Fruit fly (Drosophila melanogaster) whole organism, embryonic: ENCODE measurements around the gene eIF3i.
A peak's percentile ranks its signal among the peaks of the same experiment; 100 is the strongest.

Source experiments
- Atf6 ChIP-seq: fragments of 200-800 bp; sonication (Bioruptor generic); IDR thresholded peaks from 2 replicates; pipeline ENCODE4 v1.3.6; 2022; ENCODE audit warnings: missing biosample characterization, missing genetic modification characterization
- CG1024 ChIP-seq: fragments of 200-800 bp; sonication (Bioruptor generic); IDR thresholded peaks from 2 replicates; pipeline ENCODE4 v1.3.6; 2022; ENCODE audit warnings: missing biosample characterization, missing genetic modification characterization
- CG10274 ChIP-seq: fragments of 200-800 bp; sonication (Bioruptor generic); optimal IDR thresholded peaks from 3 replicates; lab custom pipeline; 2017; ENCODE audit warnings: missing biosample characterization, mild to moderate bottlenecking, missing genetic modification characterization
- CG10321 ChIP-seq: fragments of 200-800 bp; sonication (Bioruptor generic); IDR thresholded peaks from 2 replicates; pipeline ENCODE4 v1.3.6; 2022; ENCODE audit warnings: missing biosample characterization, missing genetic modification characterization
- CG12236 ChIP-seq: fragments of 200-800 bp; sonication (Bioruptor generic); optimal IDR thresholded peaks from 2 replicates; lab custom pipeline; 2016; ENCODE audit warnings: missing biosample characterization, missing genetic modification characterization
- CG13123 ChIP-seq: fragments of 200-800 bp; sonication (Bioruptor generic); optimal IDR thresholded peaks from 2 replicates; lab custom pipeline; 2016; ENCODE audit warnings: missing biosample characterization, missing genetic modification characterization
- CG14014 ChIP-seq: fragments of 200-800 bp; sonication (Bioruptor generic); IDR thresholded peaks from 2 replicates; pipeline ENCODE4 v1.3.6; 2022; ENCODE audit warnings: missing biosample characterization, missing genetic modification characterization
- CG14965 ChIP-seq: fragments of 200-800 bp; sonication (Bioruptor generic); optimal IDR thresholded peaks from 2 replicates; lab custom pipeline; 2016; ENCODE audit warnings: missing biosample characterization, missing genetic modification characterization, borderline replicate concordance
- CG2129 ChIP-seq: fragments of 200-800 bp; sonication (Bioruptor generic); IDR thresholded peaks from 2 replicates; pipeline ENCODE4 v1.3.6; 2022; ENCODE audit warnings: missing biosample characterization, missing genetic modification characterization; ENCODE audit not compliant: partially characterized antibody
- CG2678 ChIP-seq: fragments of 200-800 bp; sonication (Bioruptor generic); optimal IDR thresholded peaks from 3 replicates; lab custom pipeline; 2019; ENCODE audit warnings: missing biosample characterization, mild to moderate bottlenecking, missing genetic modification characterization, moderate library complexity
- CG3281 ChIP-seq: fragments of 200-800 bp; sonication (Bioruptor generic); optimal IDR thresholded peaks from 3 replicates; lab custom pipeline; 2017; ENCODE audit warnings: missing biosample characterization, mild to moderate bottlenecking, missing genetic modification characterization
- CG34422 ChIP-seq: fragments of 200-800 bp; sonication (Bioruptor generic); IDR thresholded peaks from 3 replicates; pipeline ENCODE4 v1.3.6; 2022; ENCODE audit warnings: missing biosample characterization, missing genetic modification characterization
- CG6272 ChIP-seq: fragments of 200-800 bp; sonication (Bioruptor generic); IDR thresholded peaks from 2 replicates; pipeline ENCODE4 v1.3.6; 2022; ENCODE audit warnings: missing biosample characterization, missing genetic modification characterization
- CG7556 ChIP-seq: fragments of 200-800 bp; sonication (Bioruptor generic); optimal IDR thresholded peaks from 2 replicates; lab custom pipeline; 2017; ENCODE audit warnings: missing biosample characterization, mild to moderate bottlenecking, missing genetic modification characterization
- CG7987 ChIP-seq: fragments of 200-800 bp; sonication (Bioruptor generic); optimal IDR thresholded peaks from 2 replicates; lab custom pipeline; 2018; ENCODE audit warnings: missing biosample characterization, mild to moderate bottlenecking, missing genetic modification characterization, moderate library complexity
- CG8359 ChIP-seq: fragments of 200-800 bp; sonication (Bioruptor generic); optimal IDR thresholded peaks from 2 replicates; lab custom pipeline; 2017; ENCODE audit warnings: missing biosample characterization, mild to moderate bottlenecking, missing genetic modification characterization, borderline replicate concordance
- Chrac-16 ChIP-seq: fragments of 200-800 bp; sonication (Bioruptor generic); optimal IDR thresholded peaks from 3 replicates; lab custom pipeline; 2016; ENCODE audit warnings: missing biosample characterization, missing genetic modification characterization
- CoRest ChIP-seq: fragments of 200-800 bp; sonication (Bioruptor generic); optimal IDR thresholded peaks from 3 replicates; lab custom pipeline; 2018; ENCODE audit warnings: missing biosample characterization, mild to moderate bottlenecking, missing genetic modification characterization, moderate library complexity
- Dad ChIP-seq: fragments of 200-800 bp; sonication (Bioruptor generic); optimal IDR thresholded peaks from 3 replicates; lab custom pipeline; 2016; ENCODE audit warnings: missing biosample characterization, missing genetic modification characterization
- Dfd ChIP-seq, 2 experiments: fragments of >200 bp; optimal IDR thresholded peaks; 2 replicates each; lab custom pipeline; 2017; ENCODE audit warnings: missing biosample characterization in 2 of 2, missing genetic modification characterization in 2 of 2
- Dip2 ChIP-seq: fragments of 200-800 bp; sonication (Bioruptor generic); IDR thresholded peaks from 2 replicates; pipeline ENCODE4 v1.3.6; 2022; ENCODE audit warnings: missing biosample characterization, missing genetic modification characterization
- Hmx ChIP-seq: fragments of 200-800 bp; sonication (Bioruptor generic); optimal IDR thresholded peaks from 2 replicates; lab custom pipeline; 2016; ENCODE audit warnings: missing biosample characterization, missing genetic modification characterization
- MESR4 ChIP-seq: fragments of 200-800 bp; sonication (Bioruptor generic); optimal IDR thresholded peaks from 2 replicates; lab custom pipeline; 2018; ENCODE audit warnings: missing biosample characterization, mild to moderate bottlenecking, missing genetic modification characterization, moderate library complexity
- Max ChIP-seq: fragments of 200-800 bp; sonication (Bioruptor generic); optimal IDR thresholded peaks from 2 replicates; lab custom pipeline; 2016; ENCODE audit warnings: missing biosample characterization, mild to moderate bottlenecking, missing genetic modification characterization
- Med ChIP-seq: fragments of 200-800 bp; sonication (Bioruptor generic); peaks from one replicate; lab custom pipeline; 2016; ENCODE audit warnings: missing biosample characterization, missing genetic modification characterization, mild to moderate bottlenecking, inconsistent platforms, moderate library complexity
- Myb ChIP-seq: fragments of 200-800 bp; sonication (Bioruptor generic); optimal IDR thresholded peaks from 2 replicates; lab custom pipeline; 2016; ENCODE audit warnings: missing biosample characterization, missing genetic modification characterization
- Nf-YC ChIP-seq: fragments of 200-800 bp; optimal IDR thresholded peaks from 3 replicates; lab custom pipeline; 2019; ENCODE audit warnings: missing biosample characterization, mild to moderate bottlenecking, missing genetic modification characterization, moderate library complexity
- Optix ChIP-seq: fragments of 200-800 bp; sonication (Bioruptor generic); IDR thresholded peaks from 3 replicates; pipeline ENCODE4 v1.3.6; 2022; ENCODE audit warnings: missing biosample characterization, missing genetic modification characterization
- Ravus ChIP-seq: fragments of 200-800 bp; sonication (Bioruptor generic); IDR thresholded peaks from 2 replicates; pipeline ENCODE4 v1.3.6; 2022; ENCODE audit warnings: missing biosample characterization, missing genetic modification characterization
- Six4 ChIP-seq: fragments of 200-800 bp; sonication (Bioruptor generic); optimal IDR thresholded peaks from 2 replicates; lab custom pipeline; 2016; ENCODE audit warnings: missing biosample characterization, missing genetic modification characterization
- Stat92E ChIP-seq, 3 experiments: fragments of >200 bp in 2 of 3; fragments of 200-800 bp in 1 of 3; sonication (Bioruptor generic) in 1 of 3; optimal IDR thresholded peaks; 2 replicates each; lab custom pipeline; 2017 to 2019; ENCODE audit warnings: missing biosample characterization in 3 of 3, missing genetic modification characterization in 3 of 3, mild to moderate bottlenecking in 1 of 3, moderate library complexity in 1 of 3
- Tbp ChIP-seq: fragments of >200 bp; optimal IDR thresholded peaks from 2 replicates; lab custom pipeline; 2018; ENCODE audit warnings: missing biosample characterization, missing genetic modification characterization
- Xrp1 ChIP-seq: fragments of 200-800 bp; sonication (Bioruptor generic); IDR thresholded peaks from 2 replicates; pipeline ENCODE4 v1.3.6; 2022; ENCODE audit warnings: missing biosample characterization, missing genetic modification characterization
- al ChIP-seq: fragments of 200-800 bp; sonication (Bioruptor generic); IDR thresholded peaks from 2 replicates; pipeline ENCODE4 v1.3.6; 2022; ENCODE audit warnings: missing biosample characterization, missing genetic modification characterization
- cg ChIP-seq: fragments of 200-800 bp; sonication (Bioruptor generic); optimal IDR thresholded peaks from 3 replicates; lab custom pipeline; 2019; ENCODE audit warnings: missing biosample characterization, mild to moderate bottlenecking, missing genetic modification characterization, moderate library complexity
- eyg ChIP-seq: fragments of 200-800 bp; sonication (Bioruptor generic); optimal IDR thresholded peaks from 3 replicates; lab custom pipeline; 2016; ENCODE audit warnings: missing biosample characterization, missing genetic modification characterization
- fru ChIP-seq: fragments of >200 bp; optimal IDR thresholded peaks from 2 replicates; lab custom pipeline; 2017
- ftz-f1 ChIP-seq: fragments of 200-800 bp; sonication (Bioruptor generic); optimal IDR thresholded peaks from 2 replicates; lab custom pipeline; 2016; ENCODE audit warnings: missing biosample characterization, missing genetic modification characterization
- gfzf ChIP-seq: fragments of 200-800 bp; sonication (Bioruptor generic); optimal IDR thresholded peaks from 2 replicates; lab custom pipeline; 2016; ENCODE audit warnings: missing biosample characterization, mild to moderate bottlenecking, missing genetic modification characterization, moderate library complexity
- grau ChIP-seq: fragments of 200-800 bp; optimal IDR thresholded peaks from 3 replicates; lab custom pipeline; 2019; ENCODE audit warnings: missing biosample characterization, mild to moderate bottlenecking, missing genetic modification characterization, moderate library complexity
- ham ChIP-seq: fragments of 200-800 bp; sonication (Bioruptor generic); IDR thresholded peaks from 2 replicates; pipeline ENCODE4 v1.3.6; 2022; ENCODE audit warnings: missing biosample characterization, missing genetic modification characterization
- hbn ChIP-seq: fragments of 200-800 bp; sonication (Bioruptor generic); IDR thresholded peaks from 2 replicates; pipeline ENCODE4 v1.3.6; 2022; ENCODE audit warnings: missing biosample characterization, missing genetic modification characterization; ENCODE audit not compliant: partially characterized antibody
- pan ChIP-seq, 4 experiments: fragments of >200 bp in 3 of 4; fragments of 200-800 bp in 1 of 4; sonication (Bioruptor generic) in 1 of 4; optimal IDR thresholded peaks in 3 of 4; IDR thresholded peaks in 1 of 4; 2 replicates each; pipeline versions ENCODE4 v1.3.6 to Lab custom; 2017 to 2022; ENCODE audit warnings: missing biosample characterization in 2 of 4, missing genetic modification characterization in 2 of 4, mixed read lengths in 1 of 4
- sens ChIP-seq: fragments of 200-800 bp; sonication (Bioruptor generic); peaks from one replicate; lab custom pipeline; 2016; ENCODE audit warnings: missing biosample characterization, missing genetic modification characterization
- stwl ChIP-seq: fragments of 200-800 bp; sonication (Bioruptor generic); optimal IDR thresholded peaks from 3 replicates; lab custom pipeline; 2018; ENCODE audit warnings: missing biosample characterization, mild to moderate bottlenecking, missing genetic modification characterization, moderate library complexity
- sug ChIP-seq: fragments of 200-800 bp; optimal IDR thresholded peaks from 2 replicates; lab custom pipeline; 2019; ENCODE audit warnings: missing biosample characterization, mild to moderate bottlenecking, missing genetic modification characterization, moderate library complexity
- tx ChIP-seq: fragments of 200-800 bp; sonication (Bioruptor generic); optimal IDR thresholded peaks from 2 replicates; lab custom pipeline; 2016; ENCODE audit warnings: missing biosample characterization, missing genetic modification characterization
- zen ChIP-seq: fragments of 200-800 bp; sonication (Bioruptor generic); optimal IDR thresholded peaks from 3 replicates; lab custom pipeline; 2018; ENCODE audit warnings: missing biosample characterization, mild to moderate bottlenecking, missing genetic modification characterization, moderate library complexity
- zen2 ChIP-seq: fragments of 200-800 bp; sonication (Bioruptor generic); IDR thresholded peaks from 3 replicates; pipeline ENCODE4 v1.3.6; 2022; ENCODE audit warnings: missing biosample characterization, missing genetic modification characterization; ENCODE audit not compliant: partially characterized antibody

eIF3i gene

dm6 chr2L:5009306-5010030, 41.9 kb upstream of the eIF3i start, which contains the start of gene Rtnl1 (continued):
- TF ChIP-seq al: peak; percentile 37; the same call in 1 of the 2 replicates
- no peak for TF ChIP-seq CG8359 (GFP tag; lab: Kevin White, UChicago)
- peak; percentile 91 for TF ChIP-seq Med (GFP tag; lab: Kevin White, UChicago)
- peak; percentile 85 for TF ChIP-seq sens
- TF ChIP-seq ham (GFP tag; lab: Robert Waterston, UW): no peak
- no peak for TF ChIP-seq CG14014
- TF ChIP-seq MESR4 (GFP tag; lab: Kevin White, UChicago): peak; percentile 77
- TF ChIP-seq sug: peak; percentile 63
- no peak for TF ChIP-seq CG14965 (GFP tag; lab: Kevin White, UChicago)
- TF ChIP-seq hbn (GFP tag; lab: Robert Waterston, UW): peak; percentile 95
- peak; percentile 96 for TF ChIP-seq ftz-f1 (GFP tag; lab: Kevin White, UChicago)
- no peak for TF ChIP-seq CG3281
- TF ChIP-seq pan (optimal IDR thresholded peaks at IDR 0.05; lab: Kevin White, UChicago): no peak
- TF ChIP-seq pan (GFP tag; optimal IDR thresholded peaks at IDR 0.05 in 1 of 2, IDR thresholded peaks at IDR 0.05 in 1 of 2): peak in 1 of 2 experiments; percentile 88
- no peak for TF ChIP-seq Ravus (GFP tag; lab: Robert Waterston, UW)
- TF ChIP-seq Max (GFP tag; lab: Kevin White, UChicago): no peak
- TF ChIP-seq Nf-YC: peak; percentile 65
- TF ChIP-seq Hmx: no peak
- no peak for TF ChIP-seq CG2678 (tag; lab: Kevin White, UChicago)
- no peak for TF ChIP-seq Stat92E (GFP tag; optimal IDR thresholded peaks at IDR 0.05; lab: Kevin White, UChicago)
- peak; percentile 20 for TF ChIP-seq Dad (GFP tag; lab: Kevin White, UChicago)
- TF ChIP-seq CoRest (tag; lab: Kevin White, UChicago): peak; percentile 48
- peak; percentile 80 for TF ChIP-seq CG2129
- TF ChIP-seq CG6272 (GFP tag; lab: Robert Waterston, UW): 0 out of 2 replicates have a peak, but pooled peaks have one; percentile 46
- TF ChIP-seq eyg: no peak
- peak; percentile 95 for TF ChIP-seq cg
- TF ChIP-seq Six4 (GFP tag; lab: Kevin White, UChicago): no peak
- TF ChIP-seq stwl (tag; lab: Kevin White, UChicago): peak; percentile 71
- TF ChIP-seq Tbp (GFP tag; lab: Kevin White, UChicago): peak; percentile 44
- TF ChIP-seq Optix: no peak
- no peak for TF ChIP-seq CG1024
- TF ChIP-seq grau: peak; percentile 37
- TF ChIP-seq CG12236 (GFP tag; lab: Kevin White, UChicago): no peak
- TF ChIP-seq Atf6 (GFP tag; lab: Robert Waterston, UW): no peak
- TF ChIP-seq tx (GFP tag; lab: Kevin White, UChicago): peak; percentile 11
- no peak for TF ChIP-seq CG13123
- peak; percentile 87 for TF ChIP-seq Myb (GFP tag; lab: Kevin White, UChicago)
- peak; percentile 8 for TF ChIP-seq CG7556 (GFP tag; lab: Kevin White, UChicago)
- no peak for TF ChIP-seq Dip2 (GFP tag; lab: Robert Waterston, UW)
- TF ChIP-seq Dfd (GFP tag; optimal IDR thresholded peaks at IDR 0.05; lab: Kevin White, UChicago): no peak
- peak; percentile 79 for TF ChIP-seq zen2 (GFP tag; lab: Robert Waterston, UW)
- no peak for TF ChIP-seq fru (lab: Kevin White, UChicago)
- TF ChIP-seq Xrp1 (GFP tag; lab: Robert Waterston, UW): no peak
- TF ChIP-seq zen: peak; percentile 9
- peak; percentile 56 for TF ChIP-seq CG7987 (GFP tag; lab: Kevin White, UChicago)
- TF ChIP-seq CG34422: peak; percentile 49; the same call in 2 of the 3 replicates
- TF ChIP-seq gfzf (GFP tag; lab: Kevin White, UChicago): peak; percentile 99
- TF ChIP-seq Chrac-16 (GFP tag; lab: Kevin White, UChicago): no peak
- no peak for TF ChIP-seq CG10274 (GFP tag; lab: Kevin White, UChicago)
- TF ChIP-seq CG10321 (GFP tag; lab: Robert Waterston, UW): no peak
